Fruit fly (Drosophila melanogaster) whole organism, embryonic: ENCODE results near the gene CG17959.

Source experiments
- Atf6 ChIP-seq: fragments of 200-800 bp; sonication (Bioruptor generic); IDR thresholded peaks from 2 replicates; pipeline ENCODE4 v1.3.6; 2022; ENCODE audit warnings: missing biosample characterization, missing genetic modification characterization
- Awh ChIP-seq: fragments of 200-800 bp; sonication (Bioruptor generic); IDR thresholded peaks from 2 replicates; pipeline ENCODE4, ENCODE4 v1.3.6; 2022; ENCODE audit warnings: missing biosample characterization, missing genetic modification characterization
- CG10654 ChIP-seq: fragments of 200-800 bp; sonication (Bioruptor generic); optimal IDR thresholded peaks from 2 replicates; lab custom pipeline; 2016; ENCODE audit warnings: missing biosample characterization, missing genetic modification characterization
- CG1233 ChIP-seq: fragments of 200-800 bp; sonication (Bioruptor generic); optimal IDR thresholded peaks from 4 replicates; lab custom pipeline; 2018; ENCODE audit warnings: missing biosample characterization, mild to moderate bottlenecking, missing genetic modification characterization
- CG12744 ChIP-seq: fragments of 200-800 bp; sonication (Bioruptor generic); optimal IDR thresholded peaks from 2 replicates; lab custom pipeline; 2016; ENCODE audit warnings: missing biosample characterization, missing genetic modification characterization
- CG12769 ChIP-seq: fragments of 200-800 bp; sonication (Bioruptor generic); optimal IDR thresholded peaks from 2 replicates; lab custom pipeline; 2019; ENCODE audit warnings: missing biosample characterization, mild to moderate bottlenecking, missing genetic modification characterization, moderate library complexity
- CG15269 ChIP-seq: fragments of 200-800 bp; sonication (Bioruptor generic); optimal IDR thresholded peaks from 2 replicates; lab custom pipeline; 2018; ENCODE audit warnings: missing biosample characterization, mild to moderate bottlenecking, missing genetic modification characterization, moderate library complexity
- CG15479 ChIP-seq: fragments of 200-800 bp; sonication (Bioruptor generic); optimal IDR thresholded peaks from 3 replicates; lab custom pipeline; 2019; ENCODE audit warnings: missing biosample characterization, mild to moderate bottlenecking, missing genetic modification characterization, moderate library complexity
- CG16815 ChIP-seq: fragments of 200-800 bp; sonication (Bioruptor generic); optimal IDR thresholded peaks from 3 replicates; lab custom pipeline; 2017; ENCODE audit warnings: missing biosample characterization, mild to moderate bottlenecking, missing genetic modification characterization
- CG17186 ChIP-seq: fragments of 200-800 bp; sonication (Bioruptor generic); optimal IDR thresholded peaks from 3 replicates; lab custom pipeline; 2017; ENCODE audit warnings: missing biosample characterization, missing genetic modification reagents, missing genetic modification characterization
- CG17385 ChIP-seq: fragments of 200-800 bp; sonication (Bioruptor generic); optimal IDR thresholded peaks from 3 replicates; lab custom pipeline; 2018; ENCODE audit warnings: missing biosample characterization, mild to moderate bottlenecking, missing genetic modification characterization
- CG17568 ChIP-seq: fragments of 200-800 bp; sonication (Bioruptor generic); optimal IDR thresholded peaks from 2 replicates; lab custom pipeline; 2018; ENCODE audit warnings: missing biosample characterization, mild to moderate bottlenecking, missing genetic modification characterization, moderate library complexity
- CG1792 ChIP-seq: fragments of 200-800 bp; sonication (Bioruptor generic); optimal IDR thresholded peaks from 2 replicates; lab custom pipeline; 2016; ENCODE audit warnings: missing biosample characterization, missing genetic modification characterization
- CG18619 ChIP-seq: fragments of 200-800 bp; sonication (Bioruptor generic); optimal IDR thresholded peaks from 3 replicates; lab custom pipeline; 2017; ENCODE audit warnings: missing biosample characterization, mild to moderate bottlenecking, missing genetic modification characterization
- CG2712 ChIP-seq: fragments of 200-800 bp; optimal IDR thresholded peaks from 3 replicates; lab custom pipeline; 2019; ENCODE audit warnings: missing biosample characterization, mild to moderate bottlenecking, missing genetic modification characterization, moderate library complexity
- CG32767 ChIP-seq: fragments of 200-800 bp; sonication (Bioruptor generic); IDR thresholded peaks from 2 replicates; pipeline ENCODE4 v1.3.6; 2022; ENCODE audit warnings: missing biosample characterization, missing genetic modification characterization
- CG43689 ChIP-seq: fragments of 200-800 bp; sonication (Bioruptor generic); IDR thresholded peaks from 2 replicates; pipeline ENCODE4 v1.3.6; 2022; ENCODE audit warnings: missing biosample characterization, missing genetic modification characterization
- CG4424 ChIP-seq: fragments of 200-800 bp; sonication (Bioruptor generic); optimal IDR thresholded peaks from 3 replicates; lab custom pipeline; 2016; ENCODE audit warnings: missing biosample characterization, missing genetic modification characterization
- CG4820 ChIP-seq: fragments of 200-800 bp; sonication (Bioruptor generic); optimal IDR thresholded peaks from 3 replicates; lab custom pipeline; 2016; ENCODE audit warnings: missing biosample characterization, missing genetic modification characterization
- CG6272 ChIP-seq: fragments of 200-800 bp; sonication (Bioruptor generic); IDR thresholded peaks from 2 replicates; pipeline ENCODE4 v1.3.6; 2022; ENCODE audit warnings: missing biosample characterization, missing genetic modification characterization
- CG7357 ChIP-seq: fragments of 200-800 bp; sonication (Bioruptor generic); IDR thresholded peaks from 3 replicates; pipeline ENCODE4 v1.3.6; 2022; ENCODE audit warnings: missing biosample characterization, missing genetic modification characterization
- CG8359 ChIP-seq: fragments of 200-800 bp; sonication (Bioruptor generic); optimal IDR thresholded peaks from 2 replicates; lab custom pipeline; 2017; ENCODE audit warnings: missing biosample characterization, mild to moderate bottlenecking, missing genetic modification characterization, borderline replicate concordance
- Dp ChIP-seq: fragments of 200-800 bp; sonication (Bioruptor generic); optimal IDR thresholded peaks from 2 replicates; lab custom pipeline; 2018; ENCODE audit warnings: missing biosample characterization, mild to moderate bottlenecking, missing genetic modification characterization, moderate library complexity
- Gug ChIP-seq: fragments of 200-800 bp; sonication (Bioruptor generic); IDR thresholded peaks from 4 replicates; pipeline ENCODE4 v1.3.6; 2022; ENCODE audit warnings: missing biosample characterization, missing genetic modification characterization
- Hand ChIP-seq: fragments of 200-800 bp; sonication (Bioruptor generic); optimal IDR thresholded peaks from 2 replicates; lab custom pipeline; 2017; ENCODE audit warnings: mild to moderate bottlenecking, missing biosample characterization, missing genetic modification reagents, missing genetic modification characterization
- Hr51 ChIP-seq, 2 experiments: fragments of 200-800 bp; sonication (Bioruptor generic); optimal IDR thresholded peaks; 2 replicates in 1 of 2; 3 replicates in 1 of 2; lab custom pipeline; 2016 to 2018; ENCODE audit warnings: missing biosample characterization in 2 of 2, missing genetic modification characterization in 2 of 2, mild to moderate bottlenecking in 1 of 2, moderate library complexity in 1 of 2
- Hr78 ChIP-seq, 2 experiments: fragments of 200-800 bp in 1 of 2; fragments of >200 bp in 1 of 2; sonication (Bioruptor generic) in 1 of 2; optimal IDR thresholded peaks; 2 replicates each; lab custom pipeline; 2017 to 2019; ENCODE audit warnings: missing biosample characterization in 2 of 2, missing genetic modification characterization in 2 of 2, mild to moderate bottlenecking in 1 of 2, moderate library complexity in 1 of 2
- MBD-R2 ChIP-seq: fragments of 200-800 bp; sonication (Bioruptor generic); IDR thresholded peaks from 2 replicates; pipeline ENCODE4 v1.3.6; 2022; ENCODE audit warnings: missing biosample characterization, missing genetic modification characterization
- MTF-1 ChIP-seq: fragments of 200-800 bp; sonication (Bioruptor generic); optimal IDR thresholded peaks from 2 replicates; lab custom pipeline; 2018; ENCODE audit warnings: missing biosample characterization, mild to moderate bottlenecking, missing genetic modification characterization, borderline replicate concordance
- Mrtf ChIP-seq: fragments of 200-800 bp; sonication (Bioruptor generic); IDR thresholded peaks from 3 replicates; pipeline ENCODE4 v1.3.6; 2022; ENCODE audit warnings: missing biosample characterization, missing genetic modification characterization
- NC2α ChIP-seq: fragments of 200-800 bp; sonication (Bioruptor generic); optimal IDR thresholded peaks from 2 replicates; lab custom pipeline; 2016; ENCODE audit warnings: missing biosample characterization, missing genetic modification characterization
- Oli ChIP-seq: fragments of 200-800 bp; sonication (Bioruptor generic); optimal IDR thresholded peaks from 2 replicates; lab custom pipeline; 2018; ENCODE audit warnings: missing biosample characterization, mild to moderate bottlenecking, missing genetic modification characterization, moderate library complexity
- PHDP ChIP-seq: fragments of 200-800 bp; sonication (Bioruptor generic); optimal IDR thresholded peaks from 3 replicates; lab custom pipeline; 2018; ENCODE audit warnings: missing biosample characterization, mild to moderate bottlenecking, missing genetic modification characterization, moderate library complexity
- ac ChIP-seq: fragments of 200-800 bp; sonication (Bioruptor generic); optimal IDR thresholded peaks from 3 replicates; lab custom pipeline; 2017; ENCODE audit warnings: missing biosample characterization, mild to moderate bottlenecking, missing genetic modification characterization
- ap ChIP-seq: fragments of 200-800 bp; sonication (Bioruptor generic); IDR thresholded peaks from 2 replicates; pipeline ENCODE4 v1.3.6; 2022; ENCODE audit warnings: missing biosample characterization, missing genetic modification characterization
- bigmax ChIP-seq: fragments of 200-800 bp; sonication (Bioruptor generic); optimal IDR thresholded peaks from 2 replicates; lab custom pipeline; 2018; ENCODE audit warnings: missing biosample characterization, mild to moderate bottlenecking, missing genetic modification characterization
- cg ChIP-seq: fragments of 200-800 bp; sonication (Bioruptor generic); optimal IDR thresholded peaks from 3 replicates; lab custom pipeline; 2019; ENCODE audit warnings: missing biosample characterization, mild to moderate bottlenecking, missing genetic modification characterization, moderate library complexity
- croc ChIP-seq: fragments of 200-800 bp; sonication (Bioruptor generic); conservative IDR thresholded peaks from 3 replicates; pipeline ENCODE4 v1.3.6; 2022; ENCODE audit warnings: missing biosample characterization, missing genetic modification characterization
- dmrt11E ChIP-seq: fragments of 200-800 bp; sonication (Bioruptor generic); optimal IDR thresholded peaks from 3 replicates; lab custom pipeline; 2018; ENCODE audit warnings: missing biosample characterization, mild to moderate bottlenecking, missing genetic modification characterization, moderate library complexity
- gcm2 ChIP-seq: fragments of 200-800 bp; sonication (Bioruptor generic); optimal IDR thresholded peaks from 2 replicates; lab custom pipeline; 2016; ENCODE audit warnings: missing biosample characterization, missing genetic modification characterization
- grn ChIP-seq: fragments of 200-800 bp; sonication (Bioruptor generic); optimal IDR thresholded peaks from 3 replicates; lab custom pipeline; 2017; ENCODE audit warnings: missing biosample characterization, missing genetic modification characterization
- lov ChIP-seq, 2 experiments: fragments of 200-800 bp in 1 of 2; fragments of >200 bp in 1 of 2; sonication (Bioruptor generic) in 1 of 2; IDR thresholded peaks in 1 of 2; optimal IDR thresholded peaks in 1 of 2; 2 replicates in 1 of 2; 3 replicates in 1 of 2; pipeline versions ENCODE4 v1.3.6 to Lab custom; 2017 to 2022; ENCODE audit warnings: missing biosample characterization in 1 of 2, missing genetic modification characterization in 1 of 2
- otp ChIP-seq: fragments of 200-800 bp; sonication (Bioruptor generic); IDR thresholded peaks from 3 replicates; pipeline ENCODE4, ENCODE4 v1.3.6; 2022; ENCODE audit warnings: missing biosample characterization, missing genetic modification characterization
- ro ChIP-seq: fragments of 200-800 bp; sonication (Bioruptor generic); IDR thresholded peaks from 2 replicates; pipeline ENCODE4 v1.3.6; 2022; ENCODE audit warnings: missing biosample characterization, missing genetic modification characterization
- sug ChIP-seq: fragments of 200-800 bp; optimal IDR thresholded peaks from 2 replicates; lab custom pipeline; 2019; ENCODE audit warnings: missing biosample characterization, mild to moderate bottlenecking, missing genetic modification characterization, moderate library complexity
- tup ChIP-seq: fragments of 200-800 bp; sonication (Bioruptor generic); optimal IDR thresholded peaks from 2 replicates; lab custom pipeline; 2016; ENCODE audit warnings: missing biosample characterization, mild to moderate bottlenecking, missing genetic modification characterization, moderate library complexity
- zen ChIP-seq: fragments of 200-800 bp; sonication (Bioruptor generic); optimal IDR thresholded peaks from 3 replicates; lab custom pipeline; 2018; ENCODE audit warnings: missing biosample characterization, mild to moderate bottlenecking, missing genetic modification characterization, moderate library complexity

CG17959 gene

dm6 chrX:2982441-2982995, 35.6 kb downstream of the CG17959 start (continued):
- TF ChIP-seq cg (GFP tag; lab: Kevin White, UChicago) = peak; percentile 55
- TF ChIP-seq croc (GFP tag; lab: Robert Waterston, UW) = no peak
- TF ChIP-seq CG32767 = no peak
- TF ChIP-seq CG17385 (GFP tag; lab: Kevin White, UChicago) = no peak
- TF ChIP-seq CG15269 (tag; lab: Kevin White, UChicago) = no peak
- TF ChIP-seq Mrtf (GFP tag; lab: Robert Waterston, UW) = no peak
- peak in 1 of 2 experiments; percentile 74 for TF ChIP-seq Hr78 (GFP tag; optimal IDR thresholded peaks at IDR 0.05; lab: Kevin White, UChicago)
- TF ChIP-seq MBD-R2 = no peak
- TF ChIP-seq otp (GFP tag; lab: Robert Waterston, UW) = no peak
- no peak for TF ChIP-seq dmrt11E (tag; lab: Kevin White, UChicago)
- no peak for TF ChIP-seq CG10654 (GFP tag; lab: Kevin White, UChicago)
- TF ChIP-seq CG1233 (GFP tag; lab: Kevin White, UChicago) = no peak
- TF ChIP-seq grn = peak; percentile 64
- TF ChIP-seq CG12744 (GFP tag; lab: Kevin White, UChicago) = no peak
- TF ChIP-seq PHDP (tag; lab: Kevin White, UChicago) = no peak
- no peak for TF ChIP-seq sug (tag; lab: Kevin White, UChicago)
- TF ChIP-seq bigmax (GFP tag; lab: Kevin White, UChicago) = no peak
- no peak for TF ChIP-seq CG8359
- no peak for TF ChIP-seq lov (optimal IDR thresholded peaks at IDR 0.05; lab: Kevin White, UChicago)
- no peak for TF ChIP-seq lov (GFP tag; IDR thresholded peaks at IDR 0.05; lab: Robert Waterston, UW)
- no peak for TF ChIP-seq gcm2 (GFP tag; lab: Kevin White, UChicago)
- no peak for TF ChIP-seq tup (GFP tag; lab: Kevin White, UChicago)
- TF ChIP-seq Atf6 = no peak
- no peak for TF ChIP-seq ro (GFP tag; lab: Robert Waterston, UW)
- TF ChIP-seq CG16815 = no peak
- no peak for TF ChIP-seq ap (GFP tag; lab: Robert Waterston, UW)

dm6 chrX:2984902-2985772, 38.2 kb downstream of the CG17959 start:
- TF ChIP-seq CG18619 = peak; percentile 3
- TF ChIP-seq CG43689 (GFP tag; lab: Robert Waterston, UW) = no peak
- TF ChIP-seq CG7357 (GFP tag; lab: Robert Waterston, UW) = no peak
- TF ChIP-seq CG12769 (tag; lab: Kevin White, UChicago) = no peak
- no peak for TF ChIP-seq CG17568 (GFP tag; lab: Kevin White, UChicago)
- peak; percentile 99 for TF ChIP-seq zen
- TF ChIP-seq CG2712 (tag; lab: Kevin White, UChicago) = peak; percentile 82
- TF ChIP-seq Gug (GFP tag; lab: Robert Waterston, UW) = no peak
- peak; percentile 18 for TF ChIP-seq Oli
- TF ChIP-seq Awh (GFP tag; lab: Robert Waterston, UW) = no peak
- no peak for TF ChIP-seq Dp (GFP tag; lab: Kevin White, UChicago)
- TF ChIP-seq CG4424 (GFP tag; lab: Kevin White, UChicago) = peak; percentile 61
- TF ChIP-seq MTF-1 (GFP tag; lab: Kevin White, UChicago) = no peak
- TF ChIP-seq CG1792 (GFP tag; lab: Kevin White, UChicago) = no peak
- peak; percentile 35 for TF ChIP-seq CG4820 (GFP tag; lab: Kevin White, UChicago)
- TF ChIP-seq Hr51 (GFP tag; optimal IDR thresholded peaks at IDR 0.05; lab: Kevin White, UChicago) = peak in 1 of 2 experiments; percentile 33
- TF ChIP-seq ac (GFP tag; lab: Kevin White, UChicago) = peak; percentile 86
- TF ChIP-seq NC2α (GFP tag; lab: Kevin White, UChicago) = no peak
- TF ChIP-seq CG15479 (GFP tag; lab: Kevin White, UChicago) = peak; percentile 94
- TF ChIP-seq CG17186 = no peak
- TF ChIP-seq Hand (GFP tag; lab: Kevin White, UChicago) = no peak
- peak; percentile 6 for TF ChIP-seq CG17385 (GFP tag; lab: Kevin White, UChicago)
- no peak for TF ChIP-seq lov (optimal IDR thresholded peaks at IDR 0.05; lab: Kevin White, UChicago)
- TF ChIP-seq lov (GFP tag; IDR thresholded peaks at IDR 0.05; lab: Robert Waterston, UW) = peak; percentile 13; the same call in 1 of the 3 replicates
- no peak for TF ChIP-seq CG6272 (GFP tag; lab: Robert Waterston, UW)
